ENCODE assay signal across 4 fruit fly cellular contexts in genomic region chrX:2069787-2070707, dm6.
A peak's percentile ranks its signal among the peaks of the same experiment; 100 is the strongest.
TF ChIP-seq lines count a peak whose summit lies in the region.

No protein-coding gene starts in this region.

- TF ChIP-seq CTCF in whole organism, embryonic (GFP tag; optimal IDR thresholded peaks at IDR 0.05; lab: Kevin White, UChicago), result no peak

TF ChIP-seq in whole organism, adult, 20 proteins besides CTCF, POLR2A, EP300 and RAD21:
- TF ChIP-seq CG1620 (GFP tag; optimal IDR thresholded peaks at IDR 0.05; lab: Kevin White, UChicago) (no peak), bab1 (GFP tag; optimal IDR thresholded peaks at IDR 0.05; lab: Kevin White, UChicago) (peak; percentile 4), toe (GFP tag; optimal IDR thresholded peaks at IDR 0.05; lab: Kevin White, UChicago) (no peak), tj (GFP tag; optimal IDR thresholded peaks at IDR 0.05; lab: Kevin White, UChicago) (peak; percentile 50), cnc (optimal IDR thresholded peaks at IDR 0.05; lab: Kevin White, UChicago) (peak; percentile 68 to 82), Crg-1 (GFP tag; optimal IDR thresholded peaks at IDR 0.05; lab: Kevin White, UChicago) (no peak), kay (GFP tag; lab: Kevin White, UChicago; ENCODE audit: borderline replicate concordance) (no peak), ovo (GFP tag; optimal IDR thresholded peaks at IDR 0.05; lab: Kevin White, UChicago) (peak; percentile 29)
TF ChIP-seq in whole organism, adult: peak in this region for 4.

TF ChIP-seq in whole organism, embryonic, 481 proteins besides CTCF, POLR2A, EP300 and RAD21 (continues in another document):
- TF ChIP-seq pho (GFP tag; optimal IDR thresholded peaks at IDR 0.05; lab: Kevin White, UChicago), result no peak
- TF ChIP-seq lab (GFP tag; optimal IDR thresholded peaks at IDR 0.05; lab: Kevin White, UChicago), result peak; percentile 40
- TF ChIP-seq Hey (tag; optimal IDR thresholded peaks at IDR 0.05; lab: Kevin White, UChicago), result peak; percentile 6
- TF ChIP-seq Max (GFP tag; optimal IDR thresholded peaks at IDR 0.05; lab: Kevin White, UChicago), result no peak
- TF ChIP-seq pros (GFP tag; optimal IDR thresholded peaks at IDR 0.05; lab: Kevin White, UChicago), result no peak
- no peak for TF ChIP-seq Bteb2 (GFP tag; optimal IDR thresholded peaks at IDR 0.05; lab: Kevin White, UChicago)
- no peak for TF ChIP-seq CG6689 (GFP tag; IDR thresholded peaks at IDR 0.05; lab: Robert Waterston, UW)
- peak; percentile 42 for TF ChIP-seq CG13894 (tag; optimal IDR thresholded peaks at IDR 0.05; lab: Kevin White, UChicago)
- peak; percentile 63 for TF ChIP-seq grn (GFP tag; optimal IDR thresholded peaks at IDR 0.05; lab: Kevin White, UChicago)
- no peak for TF ChIP-seq CG6765 (GFP tag; optimal IDR thresholded peaks at IDR 0.05; lab: Kevin White, UChicago)
- peak; percentile 34 for TF ChIP-seq cwo (GFP tag; optimal IDR thresholded peaks at IDR 0.05; lab: Kevin White, UChicago)
- no peak for TF ChIP-seq CG2120 (GFP tag; optimal IDR thresholded peaks at IDR 0.05; lab: Kevin White, UChicago)
- no peak for TF ChIP-seq repo (GFP tag; optimal IDR thresholded peaks at IDR 0.05; lab: Kevin White, UChicago)
- TF ChIP-seq CG12299 (tag; optimal IDR thresholded peaks at IDR 0.05; lab: Kevin White, UChicago), result no peak
- peak; percentile 12 to 54 for TF ChIP-seq Trl (optimal IDR thresholded peaks at IDR 0.05; lab: Kevin White, UChicago)
- no peak for TF ChIP-seq Trl (GFP tag; optimal IDR thresholded peaks at IDR 0.05; lab: Kevin White, UChicago)
- TF ChIP-seq CG7839 (tag; optimal IDR thresholded peaks at IDR 0.05; lab: Kevin White, UChicago), result no peak
- peak; percentile 28 for TF ChIP-seq exex (tag; optimal IDR thresholded peaks at IDR 0.05; lab: Kevin White, UChicago)
- 0 out of 2 replicates have a peak, but pooled peaks have one; percentile 6 for TF ChIP-seq amos (GFP tag; IDR thresholded peaks at IDR 0.05; lab: Robert Waterston, UW; ENCODE audit: partially characterized antibody)
- TF ChIP-seq CG3163 (GFP tag; optimal IDR thresholded peaks at IDR 0.05; lab: Kevin White, UChicago), result peak; percentile 78
- TF ChIP-seq cg (GFP tag; optimal IDR thresholded peaks at IDR 0.05; lab: Kevin White, UChicago), result peak; percentile 11
- TF ChIP-seq Pdp1 (GFP tag; optimal IDR thresholded peaks at IDR 0.05; lab: Kevin White, UChicago), result peak in 1 of 2 experiments; percentile 71
- TF ChIP-seq Med (GFP tag; lab: Kevin White, UChicago), result peak; percentile 9
- TF ChIP-seq CG12071 (GFP tag; optimal IDR thresholded peaks at IDR 0.05; lab: Kevin White, UChicago), result no peak
- peak; percentile 37 for TF ChIP-seq CG34376 (GFP tag; optimal IDR thresholded peaks at IDR 0.05; lab: Kevin White, UChicago)
- no peak for TF ChIP-seq Ets65A (GFP tag; lab: Kevin White, UChicago)
- peak; percentile 80; the same call in 1 of the 4 replicates for TF ChIP-seq chinmo (GFP tag; IDR thresholded peaks at IDR 0.05; lab: Robert Waterston, UW; ENCODE audit: partially characterized antibody)
- TF ChIP-seq mirr (GFP tag; optimal IDR thresholded peaks at IDR 0.05; lab: Kevin White, UChicago), result peak; percentile 43

TF ChIP-seq in whole organism, prepupa, 60 proteins besides CTCF, POLR2A, EP300 and RAD21:
- TF ChIP-seq CG16779 (tag; optimal IDR thresholded peaks at IDR 0.05; lab: Kevin White, UChicago) (peak; percentile 20), eg (GFP tag; IDR thresholded peaks at IDR 0.05; lab: Robert Waterston, UW) (no peak)

TF ChIP-seq in whole organism, wandering third instar larva, 38 proteins besides CTCF, POLR2A, EP300 and RAD21:
- TF ChIP-seq jim (GFP tag; optimal IDR thresholded peaks at IDR 0.05; lab: Kevin White, UChicago), result no peak
- peak; percentile 17 for TF ChIP-seq Rel (GFP tag; optimal IDR thresholded peaks at IDR 0.05; lab: Kevin White, UChicago)
- no peak for TF ChIP-seq Rel (tag; optimal IDR thresholded peaks at IDR 0.05; lab: Kevin White, UChicago)
